Worm (Caenorhabditis elegans) whole organism, mixed stage, embryonic: Measurements from ENCODE around the gene K12H6.6.

Experiments used
- ces-1 ChIP-seq: fragments of 150-350 bp; optimal IDR thresholded peaks from 2 replicates; lab custom pipeline; 2014; ENCODE audit warnings: missing biosample characterization, missing genetic modification reagents, missing genetic modification characterization
- lin-13 ChIP-seq: fragments of 150-350 bp; optimal IDR thresholded peaks from 2 replicates; lab custom pipeline; 2014; ENCODE audit warnings: missing biosample characterization, missing genetic modification characterization
- unc-120 ChIP-seq: sonication (generic microtip); optimal IDR thresholded peaks from 2 replicates; lab custom pipeline; 2017; ENCODE audit warnings: missing genetic modification characterization, missing compliant biosample characterization; ENCODE audit not compliant: poor library complexity, severe bottlenecking
- ztf-11 ChIP-seq: fragments of 150-350 bp; optimal IDR thresholded peaks from 2 replicates; lab custom pipeline; 2014; ENCODE audit warnings: missing biosample characterization, missing genetic modification characterization

DNA sequence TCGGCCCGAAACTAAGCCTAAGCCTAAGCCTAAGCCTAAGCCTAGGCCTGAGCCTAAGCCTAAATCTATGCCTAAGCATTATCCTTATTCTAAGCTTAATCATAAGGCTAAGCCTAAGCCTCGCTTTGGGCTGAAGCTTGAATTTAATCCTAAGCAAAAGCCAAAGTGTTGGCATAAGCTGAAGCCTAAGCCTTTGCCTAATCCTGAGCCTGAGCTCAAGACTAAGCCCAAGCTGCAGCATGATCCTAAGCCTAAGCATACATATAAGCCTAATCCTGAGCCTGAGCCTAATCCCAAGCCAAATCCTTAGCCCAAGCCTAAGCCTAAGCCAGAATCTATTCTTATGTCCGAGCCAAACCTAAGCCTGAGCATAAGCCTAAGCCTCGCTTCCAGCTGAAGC is 15.5 kb upstream of the K12H6.6 start:
- TF ChIP-seq ces-1 = no peak
- no peak for TF ChIP-seq ztf-11 (tag; lab: Kevin White, UChicago)
- no peak for TF ChIP-seq unc-120 (tag; lab: Kevin White, UChicago)
- no peak for TF ChIP-seq lin-13 (tag; lab: Kevin White, UChicago)
